Worm (Caenorhabditis elegans): ENCODE results near the gene F28A10.8.
A peak's percentile ranks its signal among the peaks of the same experiment; 100 is the strongest.

Gene F28A10.8

ce11 chrII:848519-848918, 10.2 kb upstream of the F28A10.8 start, which contains the start of the genes acdh-9 and F28A10.13 (continued):
- TF ChIP-seq fkh-4 (tag; optimal IDR thresholded peaks at IDR 0.05; ENCODE audit: borderline replicate concordance) (no peak), lsy-2 (tag; optimal IDR thresholded peaks at IDR 0.05) (peak in 1 of 2 experiments; percentile 51), unc-98 (GFP tag; IDR thresholded peaks at IDR 0.05) (no peak), lin-15B (tag; optimal IDR thresholded peaks at IDR 0.05) (no peak), nhr-12 (tag; optimal IDR thresholded peaks at IDR 0.05) (no peak), pax-3 (tag; optimal IDR thresholded peaks at IDR 0.05) (no peak), snpc-4 (tag; optimal IDR thresholded peaks at IDR 0.05) (peak; percentile 1), elt-3 (tag; optimal IDR thresholded peaks at IDR 0.05) (peak in 1 of 6 experiments; percentile 5), swsn-7 (tag; optimal IDR thresholded peaks at IDR 0.05) (peak; percentile 35), nhr-85 (tag) (peak; percentile 72), ceh-88 (GFP tag; IDR thresholded peaks at IDR 0.05) (no peak), lir-3 (tag; optimal IDR thresholded peaks at IDR 0.05; ENCODE audit: poor library complexity) (peak; percentile 6), egl-13 (tag; optimal IDR thresholded peaks at IDR 0.05) (no peak), alr-1 (tag; optimal IDR thresholded peaks at IDR 0.05; ENCODE audit: borderline replicate concordance) (no peak), C04F5.9 (tag; optimal IDR thresholded peaks at IDR 0.05) (no peak), C16A3.4 (tag; optimal IDR thresholded peaks at IDR 0.05) (peak; percentile 4), mab-9 (GFP tag; IDR thresholded peaks at IDR 0.05) (no peak), F16B12.6 (tag; optimal IDR thresholded peaks at IDR 0.05) (no peak), nhr-20 (tag; optimal IDR thresholded peaks at IDR 0.05) (peak; percentile 93), mdl-1 (tag; optimal IDR thresholded peaks at IDR 0.05) (peak in 1 of 2 experiments; percentile 91), unc-86 (tag; optimal IDR thresholded peaks at IDR 0.05) (no peak), jun-1 (tag; optimal IDR thresholded peaks at IDR 0.05) (no peak), nhr-77 (tag; optimal IDR thresholded peaks at IDR 0.05) (no peak), nhr-237 (tag; optimal IDR thresholded peaks at IDR 0.05) (no peak), ztf-4 (tag; optimal IDR thresholded peaks at IDR 0.05) (peak; percentile 13), ces-1 (GFP tag; optimal IDR thresholded peaks at IDR 0.05) (no peak), ceh-82 (tag; optimal IDR thresholded peaks at IDR 0.05) (no peak), blmp-1 (tag; optimal IDR thresholded peaks at IDR 0.05) (peak; percentile 59)

ce11 chrII:845618-846017, 7.3 kb upstream of the F28A10.8 start, which contains the start of gene F28A10.7:
Gene F28A10.7, minus strand, starts transcription at chrII:845718.
- TF ChIP-seq snpc-4 (tag; optimal IDR thresholded peaks at IDR 0.05), result no peak
- TF ChIP-seq elt-2 (tag; optimal IDR thresholded peaks at IDR 0.05), result no peak
- no peak for TF ChIP-seq hlh-4 (tag; optimal IDR thresholded peaks at IDR 0.05)
- TF ChIP-seq swsn-7 (tag; optimal IDR thresholded peaks at IDR 0.05), result no peak
- no peak for TF ChIP-seq sptf-1 (tag; optimal IDR thresholded peaks at IDR 0.05)

- TF ChIP-seq nhr-85 (tag), result peak; percentile 33
- no peak for TF ChIP-seq mef-2 (tag; optimal IDR thresholded peaks at IDR 0.05)
These were observed 5.7 kb upstream of the F28A10.8 start, which contains the start of gene F28A10.4 for ce11 chrII:843971-844370. Gene F28A10.4, plus strand, starts transcription at chrII:844271.

ce11 chrII:840131-840530, 1.8 kb upstream of the F28A10.8 start, which contains the start of gene clc-33:
Gene clc-33, plus strand, starts transcription at chrII:840431.
- no peak for TF ChIP-seq egl-13 (tag; optimal IDR thresholded peaks at IDR 0.05)
- TF ChIP-seq irx-1 (tag; optimal IDR thresholded peaks at IDR 0.05), result no peak
- TF ChIP-seq nhr-47 (tag; optimal IDR thresholded peaks at IDR 0.05), result no peak
- TF ChIP-seq dsc-1 (tag; optimal IDR thresholded peaks at IDR 0.05), result no peak
- TF ChIP-seq sptf-1 (tag; optimal IDR thresholded peaks at IDR 0.05), result no peak
- no peak for TF ChIP-seq efl-1 (optimal IDR thresholded peaks at IDR 0.05)
- no peak for TF ChIP-seq efl-1 (GFP tag; optimal IDR thresholded peaks at IDR 0.05 in 1 of 2)
- no peak for TF ChIP-seq blmp-1 (tag; optimal IDR thresholded peaks at IDR 0.05)
- no peak for TF ChIP-seq snu-23 (GFP tag; optimal IDR thresholded peaks at IDR 0.05)
- TF ChIP-seq sup-37 (GFP tag; optimal IDR thresholded peaks at IDR 0.05), result no peak

Measured in whole organism, L1 larva.